Worm (Caenorhabditis elegans): ENCODE measurements around the gene cox-5A.

The cox-5A gene

DNA sequence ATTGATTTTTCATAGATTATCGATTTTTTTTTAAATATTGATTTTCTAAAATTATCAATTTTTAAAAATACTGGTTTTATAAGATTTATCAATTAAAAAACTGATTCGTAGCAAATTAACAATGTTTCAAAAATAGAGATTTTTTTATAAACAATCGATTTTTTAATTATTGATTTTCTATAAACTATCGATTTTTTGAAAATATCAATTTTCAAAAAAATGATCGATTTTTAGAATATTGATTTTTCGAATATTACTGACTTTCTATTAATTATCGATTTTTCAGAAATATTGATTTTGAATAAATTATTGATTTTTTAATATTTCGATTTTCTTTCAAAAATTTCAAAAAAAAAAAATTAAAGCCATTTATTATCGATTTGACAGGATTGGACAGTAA lies 47.3 kb downstream of the cox-5A start:
- no peak for TF ChIP-seq Y67H2A.10 (GFP tag; conservative IDR thresholded peaks at IDR 0.05)
- no peak for TF ChIP-seq lin-35 (GFP tag; optimal IDR thresholded peaks at IDR 0.05)
- TF ChIP-seq ztf-3 (GFP tag; optimal IDR thresholded peaks at IDR 0.05): no peak
- no peak for TF ChIP-seq tbx-9 (tag; optimal IDR thresholded peaks at IDR 0.05; ENCODE audit: borderline replicate concordance)
- TF ChIP-seq T26A5.8 (tag; optimal IDR thresholded peaks at IDR 0.05): no peak
- TF ChIP-seq rec-8 (tag; optimal IDR thresholded peaks at IDR 0.05): no peak
- no peak for TF ChIP-seq F52B5.7 (tag; optimal IDR thresholded peaks at IDR 0.05)
- no peak for TF ChIP-seq egrh-3 (GFP tag; IDR thresholded peaks at IDR 0.05)
- TF ChIP-seq F22D6.2 (tag; optimal IDR thresholded peaks at IDR 0.05): no peak
- no peak for TF ChIP-seq madf-10 (tag; optimal IDR thresholded peaks at IDR 0.05)
- TF ChIP-seq Y53F4B.3 (GFP tag; IDR thresholded peaks at IDR 0.05): no peak
- no peak for TF ChIP-seq nfya-2 (GFP tag; IDR thresholded peaks at IDR 0.05)
- TF ChIP-seq dox-1 (GFP tag; IDR thresholded peaks at IDR 0.05): no peak
- TF ChIP-seq B0336.3 (GFP tag; IDR thresholded peaks at IDR 0.05): no peak
- TF ChIP-seq cebp-1 (GFP tag; IDR thresholded peaks at IDR 0.05): no peak
- no peak for TF ChIP-seq cebp-1 (tag; optimal IDR thresholded peaks at IDR 0.05)
- TF ChIP-seq hlh-12 (tag; optimal IDR thresholded peaks at IDR 0.05): no peak
